Worm (Caenorhabditis elegans): ENCODE data around the gene C03E10.1.
"Not testable (repeated sequence)": the region's sequence is repeated elsewhere in the genome, so short reads cannot be mapped to it uniquely, and the experiment has no call there.

DNA sequence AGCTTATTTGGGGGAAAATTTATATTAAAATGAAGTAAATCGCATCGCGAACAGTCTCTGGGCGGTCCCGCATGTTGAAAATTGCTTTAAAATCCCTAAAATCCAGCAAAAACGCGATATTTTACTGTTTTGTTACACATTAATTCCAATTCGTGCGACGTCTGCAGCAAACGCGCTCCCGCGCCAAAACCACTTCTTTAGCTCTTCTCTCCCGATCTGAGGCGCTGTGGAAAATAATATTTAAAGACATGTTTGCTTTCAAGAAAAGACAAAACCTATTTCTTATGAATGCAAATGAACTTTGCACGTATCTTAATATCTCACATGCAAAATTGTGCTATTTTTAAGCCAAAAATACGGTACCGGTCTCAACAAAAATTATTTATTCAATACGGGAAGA, 37.6 kb downstream of the C03E10.1 start:
- not testable (repeated sequence) for TF ChIP-seq ccch-3 (GFP tag; optimal IDR thresholded peaks at IDR 0.05); hlh-12 (tag; optimal IDR thresholded peaks at IDR 0.05); attf-6 (GFP tag; IDR thresholded peaks at IDR 0.05); efl-1 (GFP tag; optimal IDR thresholded peaks at IDR 0.05); sptf-2 (GFP tag; optimal IDR thresholded peaks at IDR 0.05); ama-1 (optimal IDR thresholded peaks at IDR 0.05); ama-1 (GFP tag; optimal IDR thresholded peaks at IDR 0.05); mel-28 (tag; optimal IDR thresholded peaks at IDR 0.05; ENCODE audit: borderline replicate concordance); ztf-25 (GFP tag; IDR thresholded peaks at IDR 0.05); B0261.1 (tag; optimal IDR thresholded peaks at IDR 0.05)
